Fruit fly (Drosophila melanogaster) Kc167 (cell line): Measurements from ENCODE around the gene Art6.

Experiments
- Myc ChIP-seq: fragments of >200 bp; optimal IDR thresholded peaks from 2 replicates; lab custom pipeline; 2017; ENCODE audit warnings: missing external identifiers
- Sin3A ChIP-seq: fragments of >200 bp; optimal IDR thresholded peaks from 2 replicates; lab custom pipeline; 2018; ENCODE audit warnings: missing external identifiers
- h ChIP-seq: fragments of >200 bp; optimal IDR thresholded peaks from 3 replicates; lab custom pipeline; 2018; ENCODE audit warnings: missing external identifiers
- insv ChIP-seq: fragments of >200 bp; optimal IDR thresholded peaks from 3 replicates; lab custom pipeline; 2018; ENCODE audit warnings: missing external identifiers
- psq ChIP-seq: fragments of >200 bp; optimal IDR thresholded peaks from 2 replicates; lab custom pipeline; 2017; ENCODE audit warnings: missing external identifiers
- ttk ChIP-seq: sonication (Bioruptor generic); optimal IDR thresholded peaks from 2 replicates; lab custom pipeline; 2017; ENCODE audit warnings: missing external identifiers

Art6 gene

dm6 chr3R:13951038-13951437 lies 5.4 kb upstream of the Art6 start, which contains the start of gene CG9926:
Gene CG9926 (minus strand): TSS chr3R:13951138.
- TF ChIP-seq psq (lab: Kevin White, UChicago): no peak
- no peak for TF ChIP-seq Sin3A (lab: Kevin White, UChicago)
- TF ChIP-seq h: no peak
- TF ChIP-seq ttk (lab: Kevin White, UChicago): no peak
- no peak for TF ChIP-seq Myc
- no peak for TF ChIP-seq insv (lab: Kevin White, UChicago)

dm6 chr3R:13949571-13949970 lies 4.0 kb upstream of the Art6 start:
- TF ChIP-seq psq (lab: Kevin White, UChicago): no peak
- TF ChIP-seq Myc: no peak
- TF ChIP-seq h: no peak
- no peak for TF ChIP-seq Sin3A (lab: Kevin White, UChicago)
- TF ChIP-seq ttk (lab: Kevin White, UChicago): no peak
- no peak for TF ChIP-seq insv (lab: Kevin White, UChicago)

- no peak for TF ChIP-seq ttk (lab: Kevin White, UChicago)
- no peak for TF ChIP-seq Sin3A (lab: Kevin White, UChicago)
- no peak for TF ChIP-seq insv (lab: Kevin White, UChicago)
- TF ChIP-seq psq (lab: Kevin White, UChicago): no peak
- TF ChIP-seq h: no peak
- TF ChIP-seq Myc: no peak
Observed at dm6 chr3R:13948237-13948636, 2.6 kb upstream of the Art6 start, which contains the start of gene CG31517. Gene CG31517 (plus strand): TSS chr3R:13948420.

dm6 chr3R:13947415-13947814 lies 1.8 kb upstream of the Art6 start:
- TF ChIP-seq insv (lab: Kevin White, UChicago) (no peak), Myc (no peak), Sin3A (lab: Kevin White, UChicago) (no peak), ttk (lab: Kevin White, UChicago) (no peak), h (no peak), psq (lab: Kevin White, UChicago) (no peak)

dm6 chr3R:13946117-13946516 lies 505 bp upstream of the Art6 start:
- TF ChIP-seq psq (lab: Kevin White, UChicago) (no peak), insv (lab: Kevin White, UChicago) (no peak), Sin3A (lab: Kevin White, UChicago) (no peak), h (no peak), Myc (no peak), ttk (lab: Kevin White, UChicago) (no peak)

- no peak for TF ChIP-seq insv (lab: Kevin White, UChicago)
- TF ChIP-seq Sin3A (lab: Kevin White, UChicago): no peak
- TF ChIP-seq h: no peak
- no peak for TF ChIP-seq ttk (lab: Kevin White, UChicago)
- TF ChIP-seq Myc: no peak
- no peak for TF ChIP-seq psq (lab: Kevin White, UChicago)
Observed at dm6 chr3R:13943360-13943759, 2.3 kb downstream of the Art6 start, which contains the start of gene Art9. Gene Art9 (minus strand): TSS chr3R:13943460.

dm6 chr3R:13941390-13941789 lies 4.2 kb downstream of the Art6 start:
- TF ChIP-seq insv (lab: Kevin White, UChicago) (no peak), Myc (no peak), ttk (lab: Kevin White, UChicago) (no peak), psq (lab: Kevin White, UChicago) (no peak), h (no peak), Sin3A (lab: Kevin White, UChicago) (no peak)

dm6 chr3R:13939353-13940049 lies 6.1 kb downstream of the Art6 start:
- TF ChIP-seq Myc (no peak), insv (lab: Kevin White, UChicago) (no peak), psq (lab: Kevin White, UChicago) (no peak), h (no peak), ttk (lab: Kevin White, UChicago) (no peak), Sin3A (lab: Kevin White, UChicago) (no peak)

- TF ChIP-seq Sin3A (lab: Kevin White, UChicago) (no peak), Myc (no peak), h (no peak)
Observed at dm6 chr3R:13936309-13936708, 9.3 kb downstream of the Art6 start.

dm6 chr3R:13934618-13935017 lies 11.0 kb downstream of the Art6 start:
- no peak for TF ChIP-seq psq (lab: Kevin White, UChicago)
- TF ChIP-seq Sin3A (lab: Kevin White, UChicago): no peak
- TF ChIP-seq Myc: no peak
- no peak for TF ChIP-seq h

- TF ChIP-seq Sin3A (lab: Kevin White, UChicago) (no peak), psq (lab: Kevin White, UChicago) (no peak), Myc (no peak), insv (lab: Kevin White, UChicago) (no peak)
Observed at dm6 chr3R:13933966-13934365, 11.6 kb downstream of the Art6 start.

- TF ChIP-seq Myc: no peak
- TF ChIP-seq h: no peak
- no peak for TF ChIP-seq psq (lab: Kevin White, UChicago)
- TF ChIP-seq Sin3A (lab: Kevin White, UChicago): no peak
- TF ChIP-seq insv (lab: Kevin White, UChicago): no peak
- no peak for TF ChIP-seq ttk (lab: Kevin White, UChicago)
Observed at dm6 chr3R:13931813-13932212, 13.8 kb downstream of the Art6 start.

- TF ChIP-seq insv (lab: Kevin White, UChicago) (no peak), Myc (no peak), ttk (lab: Kevin White, UChicago) (no peak), Sin3A (lab: Kevin White, UChicago) (no peak), psq (lab: Kevin White, UChicago) (no peak), h (no peak)
Observed at dm6 chr3R:13930252-13930651, 15.4 kb downstream of the Art6 start.
